Fruit fly (Drosophila melanogaster): ENCODE results near the gene CapaR.
A peak's percentile ranks its signal among the peaks of the same experiment; 100 is the strongest.

Gene CapaR

DNA sequence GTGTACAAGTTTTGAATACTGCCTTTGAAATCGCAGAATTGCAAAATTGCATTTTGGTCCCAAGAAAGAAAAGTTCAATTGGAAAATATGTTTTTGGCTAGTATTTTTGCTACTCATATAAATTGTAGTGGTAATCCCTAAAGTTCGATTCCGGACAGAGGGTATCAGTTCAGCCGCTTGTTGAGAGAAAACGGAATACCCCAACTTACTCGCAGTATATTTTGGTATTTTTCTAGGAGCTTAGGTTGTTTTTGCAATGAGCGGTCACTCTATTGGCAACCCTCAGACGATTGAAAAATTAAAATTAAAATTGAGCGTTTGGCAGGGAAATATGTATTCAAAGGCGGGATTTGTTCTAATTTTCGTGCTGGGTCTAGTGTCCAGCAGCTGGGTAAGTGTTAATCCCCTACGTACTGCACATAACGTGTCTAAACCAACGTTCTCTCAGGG, 12.3 kb upstream of the CapaR start (continued):
- 0 out of 3 replicates have a peak, but pooled peaks have one; percentile 10 for TF ChIP-seq knrl (GFP tag; IDR thresholded peaks at IDR 0.05; ENCODE audit: partially characterized antibody)

DNA sequence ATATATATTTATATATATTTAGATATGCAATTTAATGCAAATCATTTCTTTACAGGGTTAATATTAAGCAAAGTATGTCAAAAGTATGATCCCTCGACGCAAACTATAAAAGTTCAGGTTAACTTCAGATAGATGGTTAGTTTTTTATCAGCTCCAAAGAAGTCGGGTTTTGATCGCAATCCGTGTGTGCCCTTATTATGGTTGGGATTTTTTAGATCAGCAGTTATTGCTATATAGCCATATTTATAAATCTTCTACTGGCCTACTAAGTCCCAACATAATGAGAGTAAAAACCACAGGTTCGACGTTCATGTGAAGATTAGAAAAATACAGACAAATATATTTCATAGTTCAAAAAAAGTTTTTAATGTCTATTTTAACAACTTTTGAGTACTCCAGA, 11.8 kb upstream of the CapaR start, which contains the start of gene EMC10:
Gene EMC10, plus strand, starts transcription at position 301 of the 400 bp plus-strand sequence.
- no peak for TF ChIP-seq Atf6 (GFP tag; IDR thresholded peaks at IDR 0.05)
- no peak for TF ChIP-seq Hey (tag; optimal IDR thresholded peaks at IDR 0.05)
- no peak for TF ChIP-seq CG4404 (GFP tag; IDR thresholded peaks at IDR 0.05)
- TF ChIP-seq vfl (GFP tag; optimal IDR thresholded peaks at IDR 0.05): no peak
- TF ChIP-seq grn (GFP tag; optimal IDR thresholded peaks at IDR 0.05): no peak
- TF ChIP-seq Sox102F (GFP tag; optimal IDR thresholded peaks at IDR 0.05): no peak
- TF ChIP-seq CG15269 (tag; optimal IDR thresholded peaks at IDR 0.05): no peak
- no peak for TF ChIP-seq CG8290 (GFP tag; optimal IDR thresholded peaks at IDR 0.05)
- no peak for TF ChIP-seq CG8290 (tag; optimal IDR thresholded peaks at IDR 0.05)
- no peak for TF ChIP-seq CG12942 (GFP tag; optimal IDR thresholded peaks at IDR 0.05)

- TF ChIP-seq CTCF (GFP tag; optimal IDR thresholded peaks at IDR 0.05): no peak
- peak; percentile 71 for TF ChIP-seq bab2 (GFP tag; optimal IDR thresholded peaks at IDR 0.05)
- peak; percentile 54 for TF ChIP-seq CG16815 (GFP tag; optimal IDR thresholded peaks at IDR 0.05)
- TF ChIP-seq chinmo (GFP tag; IDR thresholded peaks at IDR 0.05; ENCODE audit: partially characterized antibody): no peak
- TF ChIP-seq usp (GFP tag; optimal IDR thresholded peaks at IDR 0.05): no peak
- TF ChIP-seq CG7372 (GFP tag; IDR thresholded peaks at IDR 0.05): peak; percentile 15; the same call in 1 of the 2 replicates
- peak; percentile 44 for TF ChIP-seq Dad (GFP tag; optimal IDR thresholded peaks at IDR 0.05)
- TF ChIP-seq HLHmδ (GFP tag; optimal IDR thresholded peaks at IDR 0.05): no peak
- TF ChIP-seq yki (optimal IDR thresholded peaks at IDR 0.05): no peak
- TF ChIP-seq dan (GFP tag; IDR thresholded peaks at IDR 0.05): no peak
- TF ChIP-seq Sry-δ (GFP tag; optimal IDR thresholded peaks at IDR 0.05): peak; percentile 87
- no peak for TF ChIP-seq bowl (GFP tag; IDR thresholded peaks at IDR 0.05)
- no peak for TF ChIP-seq CG1024 (GFP tag; IDR thresholded peaks at IDR 0.05)
- peak; percentile 54 for TF ChIP-seq Dek (tag; optimal IDR thresholded peaks at IDR 0.05)
- TF ChIP-seq Doc3 (GFP tag; IDR thresholded peaks at IDR 0.05; ENCODE audit: partially characterized antibody): no peak
- TF ChIP-seq aop (GFP tag; IDR thresholded peaks at IDR 0.05): no peak
- TF ChIP-seq CG32532 (GFP tag; IDR thresholded peaks at IDR 0.05): no peak
- TF ChIP-seq NFAT (GFP tag; IDR thresholded peaks at IDR 0.05): 0 out of 2 replicates have a peak, but pooled peaks have one; percentile 23
- TF ChIP-seq ERR (GFP tag; optimal IDR thresholded peaks at IDR 0.05): peak; percentile 14
- TF ChIP-seq Med (GFP tag): peak; percentile 93
- TF ChIP-seq croc (GFP tag; conservative IDR thresholded peaks at IDR 0.05): 0 out of 3 replicates have a peak, but pooled peaks have one; percentile 31
- TF ChIP-seq fru (optimal IDR thresholded peaks at IDR 0.05): no peak
- TF ChIP-seq ac (GFP tag; optimal IDR thresholded peaks at IDR 0.05): no peak
- TF ChIP-seq crc (GFP tag; optimal IDR thresholded peaks at IDR 0.05): no peak
- TF ChIP-seq CG4820 (GFP tag; optimal IDR thresholded peaks at IDR 0.05): peak; percentile 58
- TF ChIP-seq cato (GFP tag; optimal IDR thresholded peaks at IDR 0.05; ENCODE audit: borderline replicate concordance): no peak
- no peak for TF ChIP-seq CG11085 (GFP tag; IDR thresholded peaks at IDR 0.05)
- no peak for TF ChIP-seq NfI (GFP tag; optimal IDR thresholded peaks at IDR 0.05)
- TF ChIP-seq Vsx1 (GFP tag; optimal IDR thresholded peaks at IDR 0.05): no peak
- peak; percentile 42 for TF ChIP-seq CG10654 (GFP tag; optimal IDR thresholded peaks at IDR 0.05)
- no peak; the same call in 1 of the 2 replicates for TF ChIP-seq CG6689 (GFP tag; IDR thresholded peaks at IDR 0.05)
- no peak for TF ChIP-seq CG11456 (GFP tag; IDR thresholded peaks at IDR 0.05)
- TF ChIP-seq HLH54F (GFP tag; optimal IDR thresholded peaks at IDR 0.05): peak; percentile 78
- TF ChIP-seq odd (GFP tag; optimal IDR thresholded peaks at IDR 0.05): no peak
- peak; percentile 57 for TF ChIP-seq CG12299 (tag; optimal IDR thresholded peaks at IDR 0.05)
- peak; percentile 70 for TF ChIP-seq CG18262 (tag; optimal IDR thresholded peaks at IDR 0.05)
- TF ChIP-seq emc (GFP tag; optimal IDR thresholded peaks at IDR 0.05): no peak
- peak; percentile 29 for TF ChIP-seq CG12236 (GFP tag; optimal IDR thresholded peaks at IDR 0.05)
- TF ChIP-seq ab (GFP tag; optimal IDR thresholded peaks at IDR 0.05): no peak
Measured at dm6 chr3L:21568848-21569372, 6.9 kb upstream of the CapaR start, which contains the start of the genes CRIF and SMC5. Gene CRIF, minus strand, starts transcription at chr3L:21568898. Gene SMC5, plus strand, starts transcription at chr3L:21569176.

Measured in whole organism, embryonic.